Worm (Caenorhabditis elegans) whole organism, late embryonic: Measurements from ENCODE around the gene ZK177.11.

Experiments
- F13H6.1 ChIP-seq: sonication (generic microtip); optimal IDR thresholded peaks from 2 replicates; lab custom pipeline; 2016; ENCODE audit warnings: missing genetic modification characterization, missing compliant biosample characterization
- K02D7.2 ChIP-seq: sonication (generic microtip); optimal IDR thresholded peaks from 2 replicates; lab custom pipeline; 2017; ENCODE audit warnings: mild to moderate bottlenecking, missing genetic modification characterization, missing compliant biosample characterization
- K09A11.1 ChIP-seq: sonication (generic microtip); optimal IDR thresholded peaks from 2 replicates; lab custom pipeline; 2017; ENCODE audit warnings: antibody characterized with exemption, mild to moderate bottlenecking, missing genetic modification characterization, missing compliant biosample characterization; ENCODE audit not compliant: insufficient read depth
- T23F11.4 ChIP-seq: fragments of 200-800 bp; sonication (Bioruptor generic); optimal IDR thresholded peaks from 2 replicates; lab custom pipeline; 2018; ENCODE audit warnings: mild to moderate bottlenecking, missing genetic modification characterization, missing compliant biosample characterization
- Y22D7AL.16 ChIP-seq: sonication (generic microtip); optimal IDR thresholded peaks from 2 replicates; lab custom pipeline; 2016; ENCODE audit warnings: missing genetic modification characterization, missing compliant biosample characterization
- ahr-1 ChIP-seq: sonication (generic microtip); optimal IDR thresholded peaks from 2 replicates; lab custom pipeline; 2016; ENCODE audit warnings: missing genetic modification characterization, missing compliant biosample characterization
- ama-1 ChIP-seq: fragments of 150-350 bp; optimal IDR thresholded peaks from 2 replicates; lab custom pipeline; 2014
- ceh-18 ChIP-seq: sonication (generic microtip); optimal IDR thresholded peaks from 2 replicates; lab custom pipeline; 2016; ENCODE audit warnings: missing genetic modification characterization, missing compliant biosample characterization
- ceh-19 ChIP-seq: fragments of 200-800 bp; sonication (Bioruptor generic); optimal IDR thresholded peaks from 2 replicates; lab custom pipeline; 2018; ENCODE audit warnings: mild to moderate bottlenecking, missing genetic modification characterization, missing compliant biosample characterization
- ceh-2 ChIP-seq: sonication (generic microtip); optimal IDR thresholded peaks from 2 replicates; lab custom pipeline; 2016; ENCODE audit warnings: missing genotype, missing genetic modification characterization, missing compliant biosample characterization
- ceh-22 ChIP-seq: sonication (generic microtip); optimal IDR thresholded peaks from 2 replicates; lab custom pipeline; 2017; ENCODE audit warnings: missing biosample characterization, missing genetic modification characterization
- ceh-30 ChIP-seq: fragments of 150-350 bp; optimal IDR thresholded peaks from 2 replicates; lab custom pipeline; 2014; ENCODE audit warnings: missing biosample characterization, missing genetic modification characterization
- ceh-34 ChIP-seq: sonication (generic microtip); optimal IDR thresholded peaks from 2 replicates; lab custom pipeline; 2016; ENCODE audit warnings: mild to moderate bottlenecking, missing genetic modification characterization, missing compliant biosample characterization
- ceh-9 ChIP-seq: sonication (generic microtip); optimal IDR thresholded peaks from 2 replicates; lab custom pipeline; 2016; ENCODE audit warnings: mild to moderate bottlenecking, missing genetic modification characterization, inconsistent platforms, missing compliant biosample characterization
- dmd-4 ChIP-seq: sonication (generic microtip); optimal IDR thresholded peaks from 2 replicates; lab custom pipeline; 2016; ENCODE audit warnings: borderline replicate concordance, missing genetic modification characterization, missing compliant biosample characterization
- fax-1 ChIP-seq: sonication (generic microtip); optimal IDR thresholded peaks from 2 replicates; lab custom pipeline; 2016; ENCODE audit warnings: missing genotype, missing genetic modification characterization, missing compliant biosample characterization
- fkh-10 ChIP-seq: fragments of 150-350 bp; optimal IDR thresholded peaks from 2 replicates; lab custom pipeline; 2014; ENCODE audit warnings: missing biosample characterization, missing genetic modification reagents, missing genetic modification characterization
- fkh-6 ChIP-seq: sonication (generic microtip); optimal IDR thresholded peaks from 2 replicates; lab custom pipeline; 2016; ENCODE audit warnings: missing genetic modification characterization, missing compliant biosample characterization
- hlh-13 ChIP-seq: fragments of 200-800 bp; sonication (Bioruptor generic); optimal IDR thresholded peaks from 2 replicates; lab custom pipeline; 2018; ENCODE audit warnings: mild to moderate bottlenecking, missing genetic modification characterization, missing compliant biosample characterization
- hlh-30 ChIP-seq: sonication (generic microtip); optimal IDR thresholded peaks from 2 replicates; lab custom pipeline; 2017; ENCODE audit warnings: antibody characterized with exemption, missing genetic modification characterization, missing compliant biosample characterization; ENCODE audit not compliant: insufficient read depth
- lim-6 ChIP-seq: sonication (generic microtip); optimal IDR thresholded peaks from 2 replicates; lab custom pipeline; 2016; ENCODE audit warnings: missing genetic modification characterization, missing compliant biosample characterization
- lin-11 ChIP-seq: fragments of 200-800 bp; sonication (Bioruptor generic); optimal IDR thresholded peaks from 2 replicates; lab custom pipeline; 2018; ENCODE audit warnings: mild to moderate bottlenecking, missing genetic modification characterization, missing compliant biosample characterization
- madf-2 ChIP-seq: sonication (generic microtip); optimal IDR thresholded peaks from 2 replicates; lab custom pipeline; 2017; ENCODE audit warnings: missing genetic modification characterization, missing compliant biosample characterization
- nhr-11 ChIP-seq: fragments of 150-350 bp; optimal IDR thresholded peaks from 2 replicates; lab custom pipeline; 2014; ENCODE audit warnings: missing biosample characterization, missing genetic modification characterization
- npax-4 ChIP-seq: sonication (generic microtip); optimal IDR thresholded peaks from 2 replicates; lab custom pipeline; 2016; ENCODE audit warnings: missing genetic modification characterization, missing compliant biosample characterization
- odd-2 ChIP-seq: sonication (generic microtip); optimal IDR thresholded peaks from 2 replicates; lab custom pipeline; 2017; ENCODE audit warnings: antibody characterized with exemption, mild to moderate bottlenecking, missing genetic modification characterization, missing compliant biosample characterization
- pag-3 ChIP-seq: sonication (generic microtip); optimal IDR thresholded peaks from 2 replicates; lab custom pipeline; 2016; ENCODE audit warnings: missing compliant biosample characterization, missing genetic modification characterization, borderline replicate concordance
- pat-9 ChIP-seq: fragments of 200-800 bp; sonication (Bioruptor generic); optimal IDR thresholded peaks from 2 replicates; lab custom pipeline; 2018; ENCODE audit warnings: mild to moderate bottlenecking, missing genetic modification characterization, moderate library complexity, missing compliant biosample characterization
- pha-2 ChIP-seq: sonication (generic microtip); optimal IDR thresholded peaks from 2 replicates; lab custom pipeline; 2017; ENCODE audit warnings: mild to moderate bottlenecking, missing genetic modification characterization, missing compliant biosample characterization
- pha-4 ChIP-seq: fragments of 150-350 bp; optimal IDR thresholded peaks from 2 replicates; lab custom pipeline; 2018; ENCODE audit warnings: missing biosample characterization, missing genetic modification reagents, missing genetic modification characterization
- pros-1 ChIP-seq: fragments of 150-350 bp; optimal IDR thresholded peaks from 2 replicates; lab custom pipeline; 2014; ENCODE audit warnings: missing biosample characterization, missing genetic modification reagents, missing genetic modification characterization
- ref-2 ChIP-seq: sonication (generic microtip); optimal IDR thresholded peaks from 2 replicates; lab custom pipeline; 2016; ENCODE audit warnings: missing genetic modification characterization, missing compliant biosample characterization
- sdc-2 ChIP-seq: sonication (generic microtip); optimal IDR thresholded peaks from 2 replicates; lab custom pipeline; 2016; ENCODE audit warnings: missing genotype, missing genetic modification characterization, missing compliant biosample characterization
- syd-9 ChIP-seq: sonication (generic microtip); optimal IDR thresholded peaks from 2 replicates; lab custom pipeline; 2016; ENCODE audit warnings: mild to moderate bottlenecking, missing genetic modification characterization, moderate library complexity, missing compliant biosample characterization
- tbx-2 ChIP-seq: sonication (generic microtip); optimal IDR thresholded peaks from 2 replicates; lab custom pipeline; 2016; ENCODE audit warnings: missing genetic modification characterization, missing compliant biosample characterization
- tbx-7 ChIP-seq: sonication (generic microtip); optimal IDR thresholded peaks from 2 replicates; lab custom pipeline; 2016; ENCODE audit warnings: missing genotype, missing genetic modification characterization, missing compliant biosample characterization
- ttx-3 ChIP-seq: sonication (generic microtip); optimal IDR thresholded peaks from 2 replicates; lab custom pipeline; 2016; ENCODE audit warnings: missing genetic modification reagents, missing genetic modification characterization, missing compliant biosample characterization
- unc-3 ChIP-seq, 2 experiments: fragments of 200-800 bp in 1 of 2; sonication (Bioruptor generic) in 1 of 2; sonication (generic microtip) in 1 of 2; conservative IDR thresholded peaks in 1 of 2; optimal IDR thresholded peaks in 1 of 2; 2 replicates each; pipeline versions ENCODE4 v1.3.6 to Lab custom; 2016 to 2022; ENCODE audit warnings: missing compliant biosample characterization in 2 of 2, missing genetic modification characterization in 2 of 2, missing genetic modification reagents in 1 of 2
- zip-5 ChIP-seq: sonication (generic microtip); optimal IDR thresholded peaks from 2 replicates; lab custom pipeline; 2016; ENCODE audit warnings: missing genetic modification characterization, missing compliant biosample characterization
- ztf-16 ChIP-seq: sonication (generic microtip); optimal IDR thresholded peaks from 2 replicates; lab custom pipeline; 2017; ENCODE audit warnings: missing genetic modification characterization, missing compliant biosample characterization

The ZK177.11 gene

DNA sequence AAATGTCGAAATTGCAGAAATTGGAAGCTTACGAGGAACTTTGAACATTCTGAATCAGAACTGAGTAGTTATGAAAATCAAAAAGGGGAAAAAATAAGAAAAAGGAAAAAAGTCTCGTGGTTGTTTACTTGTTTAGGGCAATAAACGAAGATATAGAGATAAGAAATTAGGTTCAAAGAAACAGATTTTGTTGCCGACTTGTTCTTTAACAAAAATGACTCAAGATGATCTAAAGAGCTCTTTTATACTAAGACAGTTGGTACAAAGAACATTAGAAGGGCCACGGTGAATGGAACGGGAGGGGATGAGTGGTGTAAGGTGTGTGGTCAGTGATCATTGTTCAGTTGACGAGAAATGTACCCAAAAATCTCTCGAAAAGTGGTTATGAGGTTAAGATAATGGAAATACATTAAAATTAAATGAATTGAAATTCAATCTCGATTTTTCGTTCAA lies 24.7 kb downstream of the ZK177.11 start, which contains the start of gene acdh-2:
acdh-2 (minus strand) TSS at position 51 of the 453 bp plus-strand sequence.
- no peak for TF ChIP-seq ttx-3 (tag; lab: Kevin White, UChicago)
- TF ChIP-seq hlh-13 (GFP tag; lab: Kevin White, UChicago), result no peak
- no peak for TF ChIP-seq ahr-1 (tag; lab: Kevin White, UChicago)
- no peak for TF ChIP-seq ceh-22 (tag; lab: Kevin White, UChicago)
- TF ChIP-seq Y22D7AL.16 (tag; lab: Kevin White, UChicago), result no peak
- no peak for TF ChIP-seq hlh-30 (tag; lab: Kevin White, UChicago)
- TF ChIP-seq zip-5 (tag; lab: Kevin White, UChicago), result no peak
- no peak for TF ChIP-seq odd-2
- no peak for TF ChIP-seq tbx-7 (tag; lab: Kevin White, UChicago)
- TF ChIP-seq ceh-2, result no peak
- TF ChIP-seq ceh-19, result no peak

DNA sequence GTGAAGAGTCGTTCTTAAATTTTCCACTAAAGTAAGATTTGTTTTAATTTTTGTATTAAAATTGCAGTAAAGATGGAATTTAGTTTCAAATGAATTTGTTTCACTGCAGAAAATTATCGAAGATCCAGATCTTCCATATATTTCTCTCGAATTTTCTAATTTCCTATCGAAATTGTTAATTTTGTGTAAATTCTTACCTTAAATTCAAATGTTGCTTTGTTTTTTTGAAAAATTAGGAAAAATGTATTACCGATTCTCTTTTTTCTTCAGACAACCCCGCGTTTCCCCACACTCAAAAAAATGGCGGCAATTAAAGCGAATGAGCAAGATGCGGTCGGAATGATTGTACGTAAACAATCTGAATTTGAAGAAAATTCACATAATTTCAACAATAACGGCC lies 27.0 kb downstream of the ZK177.11 start, which contains the start of gene C17C3.6:
C17C3.6 (plus strand) TSS at position 301 of the 400 bp plus-strand sequence.
- TF ChIP-seq nhr-11 (tag; lab: Kevin White, UChicago) (no peak), ref-2 (no peak), madf-2 (tag; lab: Kevin White, UChicago) (no peak), dmd-4 (no peak), odd-2 (no peak), ceh-2 (no peak), ceh-9 (no peak), npax-4 (tag; lab: Kevin White, UChicago) (no peak)
- TF ChIP-seq, all 69 proteins: peak for 0

DNA sequence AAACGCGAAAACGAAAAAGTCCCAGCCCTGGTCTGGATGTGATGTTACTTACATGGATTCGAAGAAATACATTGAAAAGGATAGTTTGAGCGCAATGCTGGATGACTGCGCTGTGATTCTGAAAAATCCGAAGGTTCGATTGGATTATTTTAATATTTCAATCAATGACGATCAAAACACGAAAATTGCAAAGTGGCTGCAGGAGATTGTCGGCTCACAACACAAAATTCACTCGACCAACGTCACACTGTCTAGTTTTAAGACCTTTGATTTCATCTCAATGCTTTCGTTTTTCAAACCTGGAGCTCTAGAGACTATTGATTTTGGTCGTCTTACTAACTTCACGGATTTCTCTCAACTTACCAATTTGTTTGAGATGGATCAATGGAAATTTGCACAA lies 28.8 kb downstream of the ZK177.11 start, which contains the start of gene C17C3.5:
C17C3.5 (plus strand) TSS at position 301 of the 400 bp plus-strand sequence.
- no peak for TF ChIP-seq pha-4 (tag; lab: Kevin White, UChicago)
- TF ChIP-seq ceh-34 (tag; lab: Kevin White, UChicago), result no peak
- no peak for TF ChIP-seq ref-2
- TF ChIP-seq ama-1 (lab: Kevin White, UChicago), result no peak
- TF ChIP-seq hlh-13 (GFP tag; lab: Kevin White, UChicago), result no peak
- TF ChIP-seq dmd-4, result no peak
- no peak for TF ChIP-seq lim-6 (tag; lab: Kevin White, UChicago)
- TF ChIP-seq pag-3, result no peak
- TF ChIP-seq syd-9, result no peak
- no peak for TF ChIP-seq tbx-2 (tag; lab: Kevin White, UChicago)
- no peak for TF ChIP-seq sdc-2 (tag; lab: Kevin White, UChicago)
- TF ChIP-seq pha-2, result no peak

DNA sequence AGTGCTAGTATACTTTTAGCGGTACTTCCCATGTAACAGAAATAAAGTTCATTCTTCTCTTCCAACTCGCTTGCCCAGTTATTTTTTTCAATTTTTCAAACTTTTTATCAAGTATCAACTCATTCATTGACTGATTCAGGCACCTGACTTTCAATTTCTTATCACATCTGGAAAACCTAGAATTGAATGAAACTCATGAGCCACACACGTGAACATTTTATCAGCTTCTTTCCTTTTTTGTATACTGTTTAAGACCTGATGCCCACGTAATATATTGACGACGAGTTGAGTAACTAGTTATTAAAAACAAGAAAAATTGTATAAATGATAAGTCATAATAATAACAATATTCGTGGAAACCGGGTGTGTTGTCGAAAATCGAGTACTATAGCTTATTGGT lies 30.8 kb downstream of the ZK177.11 start:
- TF ChIP-seq ceh-30 (tag; lab: Kevin White, UChicago) (no peak), unc-3 (GFP tag; conservative IDR thresholded peaks at IDR 0.05; lab: Robert Waterston, UW) (no peak), unc-3 (tag; optimal IDR thresholded peaks at IDR 0.05; lab: Kevin White, UChicago) (no peak), fkh-10 (GFP tag; lab: Kevin White, UChicago) (no peak), F13H6.1 (tag; lab: Kevin White, UChicago) (no peak)
- TF ChIP-seq, all 69 proteins: peak for 0

DNA sequence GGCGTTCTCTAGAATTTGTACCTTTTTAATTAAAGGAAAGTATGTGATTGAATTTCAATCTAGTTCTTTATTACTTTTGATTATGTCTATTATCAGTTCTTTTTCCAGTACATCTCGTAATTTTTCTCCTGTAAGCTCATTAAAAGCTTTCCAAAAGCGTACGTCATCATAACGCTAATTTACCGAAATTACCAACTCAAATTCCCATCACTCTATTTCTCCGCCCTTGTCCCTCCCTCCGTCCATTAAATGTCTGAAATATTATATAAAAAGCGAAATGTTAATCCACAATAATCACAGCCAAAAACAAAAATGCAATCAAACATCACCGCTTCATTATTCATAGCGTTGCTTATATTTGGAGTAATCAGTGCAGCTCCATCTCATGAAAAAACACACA lies 31.6 kb downstream of the ZK177.11 start, which contains the start of gene ins-12:
ins-12 (plus strand) TSS at position 301 of the 400 bp plus-strand sequence.
- no peak for TF ChIP-seq K09A11.1 (tag; lab: Kevin White, UChicago)

DNA sequence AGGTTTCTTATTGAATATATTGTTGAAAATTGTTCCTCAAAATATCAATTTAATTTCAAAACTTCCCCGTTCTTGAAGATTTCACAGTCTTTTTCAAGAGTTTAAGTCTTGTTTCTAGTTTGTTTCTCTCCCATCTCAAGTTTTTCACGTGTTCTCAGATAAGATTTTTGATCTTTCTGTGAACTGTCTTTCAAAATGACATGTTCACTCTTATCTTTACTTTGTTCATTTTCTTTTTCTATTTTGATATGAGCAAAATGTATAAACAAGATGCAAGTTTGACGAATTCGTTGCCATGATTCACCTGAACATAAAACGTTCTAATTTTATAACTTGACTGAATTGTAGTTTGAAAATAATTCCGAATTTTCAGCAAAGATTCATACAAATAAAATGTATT lies 32.1 kb downstream of the ZK177.11 start:
- no peak for TF ChIP-seq ceh-30 (tag; lab: Kevin White, UChicago)
- TF ChIP-seq unc-3 (GFP tag; conservative IDR thresholded peaks at IDR 0.05; lab: Robert Waterston, UW), result no peak
- no peak for TF ChIP-seq unc-3 (tag; optimal IDR thresholded peaks at IDR 0.05; lab: Kevin White, UChicago)
- no peak for TF ChIP-seq odd-2
- no peak for TF ChIP-seq pros-1 (tag; lab: Kevin White, UChicago)
- TF ChIP-seq K02D7.2 (tag; lab: Kevin White, UChicago), result no peak
- TF ChIP-seq fax-1 (tag; lab: Kevin White, UChicago), result no peak
- no peak for TF ChIP-seq hlh-30 (tag; lab: Kevin White, UChicago)
- no peak for TF ChIP-seq lin-11 (tag; lab: Kevin White, UChicago)
- TF ChIP-seq ama-1 (lab: Kevin White, UChicago), result no peak
- TF ChIP-seq T23F11.4 (GFP tag; lab: Kevin White, UChicago), result no peak
- no peak for TF ChIP-seq ceh-18 (tag; lab: Kevin White, UChicago)
- TF ChIP-seq fkh-6 (tag; lab: Kevin White, UChicago), result no peak
- TF ChIP-seq ahr-1 (tag; lab: Kevin White, UChicago), result no peak
- TF ChIP-seq ceh-22 (tag; lab: Kevin White, UChicago), result no peak
- TF ChIP-seq ztf-16, result no peak
- no peak for TF ChIP-seq nhr-11 (tag; lab: Kevin White, UChicago)
- no peak for TF ChIP-seq syd-9
- no peak for TF ChIP-seq pat-9 (tag; lab: Kevin White, UChicago)
- no peak for TF ChIP-seq lim-6 (tag; lab: Kevin White, UChicago)
- TF ChIP-seq F13H6.1 (tag; lab: Kevin White, UChicago), result no peak
